Worm (Caenorhabditis elegans) whole organism, young adult: ENCODE results near the gene eri-3.

ENCODE experiments used
- B0019.2 ChIP-seq: fragments of 200-800 bp; sonication (Bioruptor generic); conservative IDR thresholded peaks from 2 replicates; pipeline ENCODE4 v1.3.6; 2022; ENCODE audit warnings: missing genetic modification reagents, missing genetic modification characterization, missing compliant biosample characterization
- C17E4.6 ChIP-seq: fragments of 200-800 bp; sonication (Bioruptor generic); IDR thresholded peaks from 2 replicates; pipeline ENCODE4 v1.3.6; 2022; ENCODE audit warnings: missing genetic modification reagents, missing genetic modification characterization, missing compliant biosample characterization
- D2030.7 ChIP-seq: fragments of 200-800 bp; sonication (Bioruptor generic); IDR thresholded peaks from 2 replicates; pipeline ENCODE4 v1.3.6; 2022; ENCODE audit warnings: missing genetic modification reagents, missing genetic modification characterization, missing compliant biosample characterization
- F33H1.4 ChIP-seq: fragments of 200-800 bp; sonication (Bioruptor generic); IDR thresholded peaks from 2 replicates; pipeline ENCODE4 v1.3.6; 2022; ENCODE audit warnings: missing genetic modification reagents, missing genetic modification characterization, missing compliant biosample characterization
- F49E8.2 ChIP-seq: sonication (generic microtip); optimal IDR thresholded peaks from 3 replicates; lab custom pipeline; 2017; ENCODE audit warnings: missing genetic modification characterization, mild to moderate bottlenecking, missing compliant biosample characterization, antibody characterized with exemption, moderate library complexity; ENCODE audit not compliant: insufficient read depth
- K12H6.12 ChIP-seq: fragments of 200-800 bp; sonication (Bioruptor generic); optimal IDR thresholded peaks from 2 replicates; lab custom pipeline; 2018; ENCODE audit warnings: mild to moderate bottlenecking, missing genetic modification characterization, missing compliant biosample characterization
- Y53G8AR.9 ChIP-seq: fragments of 200-800 bp; sonication (Bioruptor generic); conservative IDR thresholded peaks from 2 replicates; pipeline ENCODE4 v1.3.6; 2022; ENCODE audit warnings: missing genetic modification reagents, missing genetic modification characterization, missing compliant biosample characterization
- Y67H2A.10 ChIP-seq: fragments of 200-800 bp; sonication (Bioruptor generic); conservative IDR thresholded peaks from 2 replicates; pipeline ENCODE4 v1.3.6; 2022; ENCODE audit warnings: missing genetic modification reagents, missing genetic modification characterization, missing compliant biosample characterization
- Y79H2A.3 ChIP-seq: fragments of 200-800 bp; sonication (Bioruptor generic); conservative IDR thresholded peaks from 2 replicates; pipeline ENCODE4 v1.3.6; 2022; ENCODE audit warnings: missing genetic modification reagents, missing genetic modification characterization, missing compliant biosample characterization
- Y95B8A.8 ChIP-seq: fragments of 200-800 bp; sonication (Bioruptor generic); IDR thresholded peaks from 2 replicates; pipeline ENCODE4 v1.3.6; 2022; ENCODE audit warnings: missing genetic modification reagents, missing genetic modification characterization, missing compliant biosample characterization
- aptf-2 ChIP-seq: fragments of 200-800 bp; sonication (Bioruptor generic); conservative IDR thresholded peaks from 2 replicates; pipeline ENCODE4 v1.3.6; 2022; ENCODE audit warnings: missing genetic modification reagents, missing genetic modification characterization, missing compliant biosample characterization
- athp-1 ChIP-seq: sonication (generic microtip); optimal IDR thresholded peaks from 2 replicates; lab custom pipeline; 2017; ENCODE audit warnings: mild to moderate bottlenecking, missing genetic modification characterization, missing compliant biosample characterization
- attf-3 ChIP-seq: fragments of 200-800 bp; sonication (Bioruptor generic); conservative IDR thresholded peaks from 2 replicates; pipeline ENCODE4 v1.3.6; 2022; ENCODE audit warnings: missing genetic modification reagents, missing genetic modification characterization, missing compliant biosample characterization
- attf-5 ChIP-seq: fragments of 200-800 bp; sonication (Bioruptor generic); optimal IDR thresholded peaks from 2 replicates; lab custom pipeline; 2018; ENCODE audit warnings: mild to moderate bottlenecking, missing genetic modification characterization, missing compliant biosample characterization
- attf-6 ChIP-seq: fragments of 200-800 bp; sonication (Bioruptor generic); IDR thresholded peaks from 2 replicates; pipeline ENCODE4 v1.3.6; 2022; ENCODE audit warnings: missing genetic modification reagents, missing genetic modification characterization, missing compliant biosample characterization
- bed-2 ChIP-seq: fragments of 200-800 bp; sonication (Bioruptor generic); IDR thresholded peaks from 2 replicates; pipeline ENCODE4 v1.3.6; 2022; ENCODE audit warnings: missing genetic modification reagents, missing genetic modification characterization, missing compliant biosample characterization
- cebp-1 ChIP-seq, 2 experiments: fragments of 200-800 bp in 1 of 2; sonication (Bioruptor generic) in 1 of 2; sonication (generic microtip) in 1 of 2; IDR thresholded peaks in 1 of 2; optimal IDR thresholded peaks in 1 of 2; 2 replicates each; pipeline versions ENCODE4 v1.3.6 to Lab custom; 2017 to 2022; ENCODE audit warnings: missing compliant biosample characterization in 2 of 2, missing genetic modification characterization in 2 of 2, mild to moderate bottlenecking in 1 of 2, missing genetic modification reagents in 1 of 2, moderate library complexity in 1 of 2
- ceh-27 ChIP-seq: fragments of 200-800 bp; sonication (Bioruptor generic); optimal IDR thresholded peaks from 2 replicates; lab custom pipeline; 2018; ENCODE audit warnings: mild to moderate bottlenecking, missing genetic modification characterization, moderate library complexity, missing compliant biosample characterization
- ceh-91 ChIP-seq: fragments of 200-800 bp; sonication (Bioruptor generic); IDR thresholded peaks from 2 replicates; pipeline ENCODE4 v1.3.6; 2022; ENCODE audit warnings: missing genetic modification reagents, missing genetic modification characterization, missing compliant biosample characterization
- dox-1 ChIP-seq: fragments of 200-800 bp; sonication (Bioruptor generic); IDR thresholded peaks from 2 replicates; pipeline ENCODE4 v1.3.6; 2022; ENCODE audit warnings: missing genetic modification reagents, missing genetic modification characterization, missing compliant biosample characterization
- dpl-1 ChIP-seq: fragments of 150-350 bp; optimal IDR thresholded peaks from 2 replicates; lab custom pipeline; 2014; ENCODE audit warnings: missing biosample characterization, missing genetic modification reagents, missing genetic modification characterization
- efl-1 ChIP-seq: fragments of 150-350 bp; optimal IDR thresholded peaks from 2 replicates; lab custom pipeline; 2014; ENCODE audit warnings: missing biosample characterization, missing genetic modification reagents, missing genetic modification characterization
- egrh-3 ChIP-seq: fragments of 200-800 bp; sonication (Bioruptor generic); IDR thresholded peaks from 2 replicates; pipeline ENCODE4 v1.3.6; 2022; ENCODE audit warnings: missing genetic modification reagents, missing genetic modification characterization, missing compliant biosample characterization
- ekl-4 ChIP-seq: fragments of 200-800 bp; sonication (Bioruptor generic); IDR thresholded peaks from 2 replicates; pipeline ENCODE4 v1.3.6; 2022; ENCODE audit warnings: missing genetic modification reagents, missing genetic modification characterization, missing compliant biosample characterization
- hmg-1.2 ChIP-seq: fragments of 200-800 bp; sonication (Bioruptor generic); IDR thresholded peaks from 2 replicates; pipeline ENCODE4 v1.3.6; 2022; ENCODE audit warnings: missing genetic modification reagents, missing genetic modification characterization, missing compliant biosample characterization
- hsf-1 ChIP-seq: fragments of 200-800 bp; sonication (Bioruptor generic); IDR thresholded peaks from 2 replicates; pipeline ENCODE4 v1.3.6; 2022; ENCODE audit warnings: missing genetic modification reagents, missing genetic modification characterization, missing compliant biosample characterization
- lin-26 ChIP-seq: fragments of 200-800 bp; sonication (Bioruptor generic); IDR thresholded peaks from 2 replicates; pipeline ENCODE4 v1.3.6; 2022; ENCODE audit warnings: missing genetic modification reagents, missing genetic modification characterization, missing compliant biosample characterization
- lin-40 ChIP-seq: sonication (generic microtip); optimal IDR thresholded peaks from 2 replicates; lab custom pipeline; 2016; ENCODE audit warnings: missing genetic modification characterization, mild to moderate bottlenecking, missing compliant biosample characterization, missing genotype, missing genetic modification reagents
- lin-54 ChIP-seq: fragments of 200-800 bp; sonication (Bioruptor generic); optimal IDR thresholded peaks from 2 replicates; lab custom pipeline; 2018; ENCODE audit warnings: mild to moderate bottlenecking, missing genetic modification characterization, missing compliant biosample characterization
- lir-1 ChIP-seq: fragments of 200-800 bp; sonication (Bioruptor generic); conservative IDR thresholded peaks from 2 replicates; pipeline ENCODE4 v1.3.6; 2022; ENCODE audit warnings: missing genetic modification reagents, missing genetic modification characterization, missing compliant biosample characterization
- lsl-1 ChIP-seq: fragments of 200-800 bp; sonication (Bioruptor generic); optimal IDR thresholded peaks from 2 replicates; lab custom pipeline; 2018; ENCODE audit warnings: mild to moderate bottlenecking, missing genetic modification characterization, moderate library complexity, missing compliant biosample characterization
- madf-10 ChIP-seq: sonication (generic microtip); optimal IDR thresholded peaks from 2 replicates; lab custom pipeline; 2016; ENCODE audit warnings: mild to moderate bottlenecking, missing genetic modification characterization, missing compliant biosample characterization
- madf-3 ChIP-seq: fragments of 200-800 bp; sonication (Bioruptor generic); IDR thresholded peaks from 2 replicates; pipeline ENCODE4 v1.3.6; 2022; ENCODE audit warnings: missing genetic modification reagents, missing genetic modification characterization, missing compliant biosample characterization
- madf-6 ChIP-seq: fragments of 200-800 bp; sonication (Bioruptor generic); IDR thresholded peaks from 2 replicates; pipeline ENCODE4 v1.3.6; 2022; ENCODE audit warnings: missing genetic modification reagents, missing genetic modification characterization, missing compliant biosample characterization
- madf-8 ChIP-seq: fragments of 200-800 bp; sonication (Bioruptor generic); conservative IDR thresholded peaks from 2 replicates; pipeline ENCODE4 v1.3.6; 2022; ENCODE audit warnings: missing genetic modification reagents, missing genetic modification characterization, missing compliant biosample characterization
- mcd-1 ChIP-seq: fragments of 200-800 bp; sonication (Bioruptor generic); IDR thresholded peaks from 2 replicates; pipeline ENCODE4 v1.3.6; 2022; ENCODE audit warnings: missing genetic modification reagents, missing genetic modification characterization, missing compliant biosample characterization
- pbrm-1 ChIP-seq: fragments of 200-800 bp; sonication (Bioruptor generic); IDR thresholded peaks from 2 replicates; pipeline ENCODE4 v1.3.6; 2022; ENCODE audit warnings: missing genetic modification reagents, missing genetic modification characterization, missing compliant biosample characterization
- rcor-1 ChIP-seq: fragments of 200-800 bp; sonication (Bioruptor generic); IDR thresholded peaks from 2 replicates; pipeline ENCODE4 v1.3.6; 2022; ENCODE audit warnings: missing genetic modification reagents, missing genetic modification characterization, missing compliant biosample characterization
- snpc-3.4 ChIP-seq: sonication (generic microtip); optimal IDR thresholded peaks from 2 replicates; lab custom pipeline; 2017; ENCODE audit warnings: missing genetic modification characterization, mild to moderate bottlenecking, missing compliant biosample characterization, antibody characterized with exemption, moderate library complexity, missing genotype, missing genetic modification reagents
- tlf-1 ChIP-seq: fragments of 200-800 bp; sonication (Bioruptor generic); optimal IDR thresholded peaks from 2 replicates; lab custom pipeline; 2018; ENCODE audit warnings: mild to moderate bottlenecking, missing genetic modification characterization, missing compliant biosample characterization
- unc-130 ChIP-seq: sonication (generic microtip); optimal IDR thresholded peaks from 2 replicates; lab custom pipeline; 2016; ENCODE audit warnings: missing genetic modification reagents, missing genetic modification characterization, missing compliant biosample characterization
- zim-3 ChIP-seq: sonication (generic microtip); optimal IDR thresholded peaks from 2 replicates; lab custom pipeline; 2017; ENCODE audit warnings: mild to moderate bottlenecking, missing genetic modification characterization, moderate library complexity, missing compliant biosample characterization
- ztf-18 ChIP-seq: sonication (generic microtip); optimal IDR thresholded peaks from 2 replicates; lab custom pipeline; 2016; ENCODE audit warnings: missing genotype, mild to moderate bottlenecking, missing genetic modification characterization, missing compliant biosample characterization
- ztf-25 ChIP-seq: fragments of 200-800 bp; sonication (Bioruptor generic); IDR thresholded peaks from 2 replicates; pipeline ENCODE4 v1.3.6; 2022; ENCODE audit warnings: missing genetic modification reagents, missing genetic modification characterization, missing compliant biosample characterization
- ztf-28 ChIP-seq: fragments of 200-800 bp; sonication (Bioruptor generic); IDR thresholded peaks from 2 replicates; pipeline ENCODE4 v1.3.6; 2022; ENCODE audit warnings: missing genetic modification reagents, missing genetic modification characterization, missing compliant biosample characterization

Gene eri-3

DNA sequence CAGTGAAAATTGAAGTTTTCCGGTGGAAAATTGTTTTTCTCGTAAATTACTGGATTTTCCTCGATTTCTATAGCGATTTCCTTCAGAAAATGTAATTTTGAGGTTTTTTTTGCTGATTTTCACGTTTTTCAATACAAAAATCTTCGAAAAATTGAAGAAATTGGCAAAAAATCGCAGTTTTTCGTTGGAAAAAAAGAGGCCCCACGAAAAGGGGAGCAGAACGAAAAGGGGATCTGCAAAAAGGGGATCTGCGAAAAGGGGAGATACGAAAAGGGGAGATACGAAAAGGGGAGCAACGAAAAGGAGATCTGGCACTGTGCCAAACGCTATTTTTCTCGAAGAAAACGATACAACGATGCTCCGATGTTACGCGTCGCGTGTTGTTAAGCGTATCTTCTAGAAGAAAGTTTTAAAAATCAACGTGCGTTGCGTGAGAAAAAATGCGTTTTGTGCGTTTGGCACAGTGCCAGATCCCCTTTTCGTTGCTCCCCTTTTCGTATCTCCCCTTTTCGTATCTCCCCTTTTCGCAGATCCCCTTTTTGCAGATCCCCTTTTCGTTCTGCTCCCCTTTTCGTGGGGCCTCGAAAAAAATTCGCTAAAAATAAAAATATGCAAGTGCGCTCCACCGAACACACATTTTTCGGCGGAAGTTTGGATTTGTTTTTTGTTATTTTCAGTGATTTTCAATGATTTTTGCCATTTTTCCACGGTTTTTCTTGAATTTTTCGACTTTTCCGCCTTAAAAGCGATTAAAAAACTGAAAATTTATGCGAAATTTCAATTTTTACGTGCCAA is 11.2 kb downstream of the eri-3 start:
- TF ChIP-seq athp-1 (tag; lab: Kevin White, UChicago) (peak; percentile 0), pbrm-1 (peak; percentile 83), B0019.2 (GFP tag; lab: Robert Waterston, UW) (peak; percentile 79), aptf-2 (GFP tag; lab: Robert Waterston, UW) (peak; percentile 80), ztf-18 (tag; lab: Kevin White, UChicago) (peak; percentile 24), cebp-1 (GFP tag; IDR thresholded peaks at IDR 0.05; lab: Robert Waterston, UW) (peak; percentile 65), cebp-1 (tag; optimal IDR thresholded peaks at IDR 0.05; lab: Kevin White, UChicago) (peak; percentile 35), madf-10 (tag; lab: Kevin White, UChicago) (peak; percentile 21), ceh-91 (GFP tag; lab: Robert Waterston, UW) (peak; percentile 85), attf-6 (GFP tag; lab: Robert Waterston, UW) (0 out of 2 replicates have a peak, but pooled peaks have one; percentile 55), unc-130 (GFP tag; lab: Kevin White, UChicago) (peak; percentile 46), Y79H2A.3 (GFP tag; lab: Robert Waterston, UW) (peak; percentile 61; the same call in 1 of the 2 replicates), lin-54 (GFP tag; lab: Kevin White, UChicago) (peak; percentile 69), egrh-3 (peak; percentile 66), rcor-1 (GFP tag; lab: Robert Waterston, UW) (peak; percentile 84), madf-6 (peak; percentile 63), efl-1 (GFP tag; lab: Kevin White, UChicago) (peak; percentile 31), lin-40 (tag; lab: Kevin White, UChicago) (peak; percentile 46), dpl-1 (GFP tag; lab: Kevin White, UChicago) (peak; percentile 15), mcd-1 (GFP tag; lab: Robert Waterston, UW) (peak; percentile 96), ceh-27 (GFP tag; lab: Kevin White, UChicago) (peak; percentile 50), dox-1 (GFP tag; lab: Robert Waterston, UW) (peak; percentile 95), attf-3 (GFP tag; lab: Robert Waterston, UW) (peak; percentile 77), D2030.7 (GFP tag; lab: Robert Waterston, UW) (peak; percentile 99), Y95B8A.8 (peak; percentile 78; the same call in 1 of the 2 replicates), C17E4.6 (peak; percentile 56; the same call in 1 of the 2 replicates), tlf-1 (GFP tag; lab: Kevin White, UChicago) (peak; percentile 3), lin-26 (GFP tag; lab: Robert Waterston, UW) (peak; percentile 71), lsl-1 (peak; percentile 14), ekl-4 (GFP tag; lab: Robert Waterston, UW) (peak; percentile 46; the same call in 1 of the 2 replicates), madf-3 (GFP tag; lab: Robert Waterston, UW) (peak; percentile 84; the same call in 1 of the 2 replicates), ztf-28 (GFP tag; lab: Robert Waterston, UW) (peak; percentile 90), hsf-1 (peak; percentile 90), bed-2 (GFP tag; lab: Robert Waterston, UW) (peak; percentile 63), lir-1 (GFP tag; lab: Robert Waterston, UW) (peak; percentile 71; the same call in 1 of the 2 replicates), F33H1.4 (GFP tag; lab: Robert Waterston, UW) (peak; percentile 64), Y67H2A.10 (GFP tag; lab: Robert Waterston, UW) (peak; percentile 74), hmg-1.2 (peak; percentile 23), attf-5 (GFP tag; lab: Kevin White, UChicago) (peak; percentile 52), K12H6.12 (peak; percentile 42), Y53G8AR.9 (GFP tag; lab: Robert Waterston, UW) (peak; percentile 67; the same call in 1 of the 2 replicates), snpc-3.4 (peak; percentile 7), F49E8.2 (peak; percentile 11), ztf-25 (GFP tag; lab: Robert Waterston, UW) (peak; percentile 68; the same call in 1 of the 2 replicates), zim-3 (peak; percentile 18), madf-8 (GFP tag; lab: Robert Waterston, UW) (0 out of 2 replicates have a peak, but pooled peaks have one; percentile 25)
